Fruit fly (Drosophila melanogaster) whole organism, adult: ENCODE data around the gene ida.

Experiments used
- CG11617 ChIP-seq: fragments of 200-800 bp; sonication (Bioruptor generic); optimal IDR thresholded peaks from 2 replicates; lab custom pipeline; 2017; ENCODE audit warnings: mild to moderate bottlenecking, missing biosample characterization, missing genetic modification reagents, missing genetic modification characterization
- Hr96 ChIP-seq: fragments of 200-800 bp; sonication (Bioruptor generic); optimal IDR thresholded peaks from 2 replicates; lab custom pipeline; 2016; ENCODE audit warnings: missing biosample characterization, missing genetic modification characterization
- kay ChIP-seq: fragments of 200-800 bp; sonication (Bioruptor generic); peaks from one replicate; lab custom pipeline; 2016; ENCODE audit warnings: missing biosample characterization, missing genetic modification characterization, borderline replicate concordance
- toe ChIP-seq: fragments of 200-800 bp; sonication (Bioruptor generic); optimal IDR thresholded peaks from 2 replicates; lab custom pipeline; 2016; ENCODE audit warnings: missing biosample characterization, missing genetic modification characterization

dm6 chr3L:3927462-3927861 is 22.3 kb downstream of the ida start:
- TF ChIP-seq Hr96 (no peak), toe (GFP tag; lab: Kevin White, UChicago) (no peak), kay (GFP tag; lab: Kevin White, UChicago) (no peak), CG11617 (no peak)
